Fruit fly (Drosophila melanogaster): ENCODE measurements around the gene AP-2sigma.
A peak's percentile ranks its signal among the peaks of the same experiment; 100 is the strongest.

Gene AP-2sigma

DNA sequence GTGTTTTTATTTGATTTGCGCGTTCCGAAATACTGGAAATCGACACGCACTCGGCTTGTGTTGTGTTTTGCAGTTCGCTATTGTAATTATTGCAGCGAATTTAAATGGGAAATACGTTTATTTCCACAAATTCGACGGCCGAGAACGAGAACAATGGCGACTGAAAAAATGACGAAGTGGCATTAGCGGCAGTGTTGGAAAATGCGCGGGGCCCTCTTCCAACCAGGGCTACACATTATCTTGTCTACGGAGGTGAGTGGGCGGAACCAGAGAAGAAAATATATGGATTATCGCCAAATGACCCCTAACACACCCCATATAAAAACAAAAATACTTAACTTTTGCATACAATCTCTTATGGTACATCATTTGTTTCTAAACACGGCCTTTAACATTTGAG is 1.0 kb downstream of the AP-2sigma start, which contains the start of gene Rab1 (continued):
- TF ChIP-seq HmgZ (tag; optimal IDR thresholded peaks at IDR 0.05) = peak; percentile 80
- peak; percentile 28 for TF ChIP-seq CG13894 (tag; optimal IDR thresholded peaks at IDR 0.05)
- TF ChIP-seq Camta (GFP tag; optimal IDR thresholded peaks at IDR 0.05) = no peak
- TF ChIP-seq slou (GFP tag; optimal IDR thresholded peaks at IDR 0.05) = no peak
- peak; percentile 4 for TF ChIP-seq Lhr (GFP tag; optimal IDR thresholded peaks at IDR 0.05)
- no peak for TF ChIP-seq CG1024 (GFP tag; IDR thresholded peaks at IDR 0.05)
- peak; percentile 11 for TF ChIP-seq Ssrp (tag; optimal IDR thresholded peaks at IDR 0.05)
- no peak for TF ChIP-seq B-H1 (GFP tag; IDR thresholded peaks at IDR 0.05)
- peak; percentile 10 for TF ChIP-seq Nf-YC (tag; optimal IDR thresholded peaks at IDR 0.05)
- TF ChIP-seq dpn (GFP tag; optimal IDR thresholded peaks at IDR 0.05) = peak; percentile 29 to 33
- TF ChIP-seq CG1647 (GFP tag; optimal IDR thresholded peaks at IDR 0.05) = peak; percentile 30
- peak; percentile 31 for TF ChIP-seq CG9817 (tag; optimal IDR thresholded peaks at IDR 0.05)
- no peak for TF ChIP-seq en (GFP tag; optimal IDR thresholded peaks at IDR 0.05)
- no peak for TF ChIP-seq CG6175 (GFP tag; IDR thresholded peaks at IDR 0.05)
- TF ChIP-seq CG10321 (GFP tag; IDR thresholded peaks at IDR 0.05) = no peak
- TF ChIP-seq CG10267 (tag; optimal IDR thresholded peaks at IDR 0.05) = peak; percentile 92
- TF ChIP-seq cato (GFP tag; optimal IDR thresholded peaks at IDR 0.05; ENCODE audit: borderline replicate concordance) = no peak
- no peak for TF ChIP-seq ewg (GFP tag; optimal IDR thresholded peaks at IDR 0.05)
- TF ChIP-seq Ada2b (GFP tag; IDR thresholded peaks at IDR 0.05) = no peak
- TF ChIP-seq CG32532 (GFP tag; IDR thresholded peaks at IDR 0.05) = peak; percentile 51; the same call in 1 of the 2 replicates
- TF ChIP-seq CG8944 (GFP tag; optimal IDR thresholded peaks at IDR 0.05) = peak; percentile 21
- TF ChIP-seq maf-S (GFP tag; optimal IDR thresholded peaks at IDR 0.05) = peak; percentile 22
- TF ChIP-seq CG12769 (tag; optimal IDR thresholded peaks at IDR 0.05) = peak; percentile 73
- TF ChIP-seq oc (tag; optimal IDR thresholded peaks at IDR 0.05) = peak; percentile 60
- TF ChIP-seq lilli (GFP tag; optimal IDR thresholded peaks at IDR 0.05) = peak; percentile 58
- TF ChIP-seq sug (tag; optimal IDR thresholded peaks at IDR 0.05) = peak; percentile 25
- peak; percentile 73 for TF ChIP-seq sob (GFP tag; IDR thresholded peaks at IDR 0.05)
- TF ChIP-seq CG12071 (GFP tag; optimal IDR thresholded peaks at IDR 0.05) = peak; percentile 47
- TF ChIP-seq Fer1 (GFP tag; optimal IDR thresholded peaks at IDR 0.05) = peak; percentile 28
- peak; percentile 2 for TF ChIP-seq tx (GFP tag; optimal IDR thresholded peaks at IDR 0.05)
- TF ChIP-seq CG10654 (GFP tag; optimal IDR thresholded peaks at IDR 0.05) = peak; percentile 4
- TF ChIP-seq Dip3 (GFP tag; optimal IDR thresholded peaks at IDR 0.05) = peak; percentile 1
- TF ChIP-seq Mad (GFP tag; optimal IDR thresholded peaks at IDR 0.05) = peak; percentile 19
- peak; percentile 31 for TF ChIP-seq CG13287 (GFP tag; IDR thresholded peaks at IDR 0.05; ENCODE audit: partially characterized antibody)
- TF ChIP-seq CG8924 (tag; optimal IDR thresholded peaks at IDR 0.05) = no peak
- peak; percentile 97 for TF ChIP-seq sr (GFP tag; IDR thresholded peaks at IDR 0.05)
- TF ChIP-seq MTF-1 (GFP tag; optimal IDR thresholded peaks at IDR 0.05; ENCODE audit: borderline replicate concordance) = peak; percentile 42
- TF ChIP-seq CG5245 (GFP tag; optimal IDR thresholded peaks at IDR 0.05) = no peak
- no peak for TF ChIP-seq luna (GFP tag; optimal IDR thresholded peaks at IDR 0.05)
- peak; percentile 71 for TF ChIP-seq vvl (GFP tag; IDR thresholded peaks at IDR 0.05)
- no peak for TF ChIP-seq CG14667 (GFP tag; IDR thresholded peaks at IDR 0.05)
- TF ChIP-seq CG16863 (GFP tag; optimal IDR thresholded peaks at IDR 0.05) = no peak
- no peak for TF ChIP-seq btn (GFP tag; optimal IDR thresholded peaks at IDR 0.05)
- TF ChIP-seq Ptx1 (GFP tag; IDR thresholded peaks at IDR 0.05) = 0 out of 2 replicates have a peak, but pooled peaks have one; percentile 26
- TF ChIP-seq CG2889 (GFP tag; IDR thresholded peaks at IDR 0.05) = no peak
- TF ChIP-seq chif (GFP tag; optimal IDR thresholded peaks at IDR 0.05) = peak; percentile 5 to 15
- TF ChIP-seq CG15269 (tag; optimal IDR thresholded peaks at IDR 0.05) = peak; percentile 14
- peak; percentile 94 for TF ChIP-seq CG7928 (GFP tag; optimal IDR thresholded peaks at IDR 0.05)
- TF ChIP-seq gfzf (GFP tag; optimal IDR thresholded peaks at IDR 0.05) = peak; percentile 27
- no peak for TF ChIP-seq CG4404 (GFP tag; IDR thresholded peaks at IDR 0.05)
- no peak for TF ChIP-seq tgo (GFP tag; IDR thresholded peaks at IDR 0.05)
- TF ChIP-seq CG9215 (GFP tag; IDR thresholded peaks at IDR 0.05) = no peak
